Worm (Caenorhabditis elegans): ENCODE data around the gene C02H6.3.
A peak's percentile ranks its signal among the peaks of the same experiment; 100 is the strongest.

The C02H6.3 gene

DNA sequence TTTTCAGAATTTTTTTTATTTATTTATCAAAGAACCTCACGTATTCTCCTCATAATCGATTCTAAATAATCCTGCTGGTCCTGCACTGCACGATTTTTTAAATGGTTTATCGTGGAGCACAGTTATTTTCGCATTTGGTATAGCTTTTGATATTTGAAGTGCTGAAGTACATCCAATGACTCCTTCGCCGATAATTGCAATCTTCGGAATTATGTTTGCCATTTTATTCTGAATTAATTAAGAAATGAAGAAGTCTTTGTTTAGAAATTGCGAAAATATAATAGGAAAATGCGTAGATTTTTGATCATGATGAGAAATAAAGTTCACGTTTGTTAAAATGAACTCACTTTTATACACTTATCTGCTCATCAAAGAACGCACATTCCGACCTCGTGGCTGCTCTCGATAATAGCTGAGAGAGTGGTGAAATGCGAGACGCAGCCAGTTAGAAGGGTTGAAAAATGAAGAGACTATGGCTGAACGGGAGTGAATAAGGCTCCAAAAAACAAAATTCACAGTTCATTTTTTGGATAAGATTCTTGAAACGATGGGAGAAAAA lies 47.2 kb upstream of the C02H6.3 start:
- peak; percentile 88 for TF ChIP-seq ama-1 (optimal IDR thresholded peaks at IDR 0.05)
- peak; percentile 6 for TF ChIP-seq ztf-4 (tag; optimal IDR thresholded peaks at IDR 0.05)
- no peak for TF ChIP-seq nhr-21 (tag; optimal IDR thresholded peaks at IDR 0.05)
- no peak for TF ChIP-seq unc-55 (GFP tag; optimal IDR thresholded peaks at IDR 0.05)
- peak; percentile 46 for TF ChIP-seq sem-4 (tag; optimal IDR thresholded peaks at IDR 0.05)
- peak; percentile 87 to 88 for TF ChIP-seq mdl-1 (tag; optimal IDR thresholded peaks at IDR 0.05)
- TF ChIP-seq ceh-16 (tag; optimal IDR thresholded peaks at IDR 0.05): no peak
- no peak for TF ChIP-seq R02D3.7 (tag; optimal IDR thresholded peaks at IDR 0.05)
- peak; percentile 78 for TF ChIP-seq crh-2 (tag; optimal IDR thresholded peaks at IDR 0.05)
- TF ChIP-seq C34F6.9 (tag; optimal IDR thresholded peaks at IDR 0.05): peak; percentile 76
- TF ChIP-seq sma-9 (GFP tag; optimal IDR thresholded peaks at IDR 0.05): peak; percentile 95
- no peak for TF ChIP-seq sma-9 (tag; optimal IDR thresholded peaks at IDR 0.05)
- TF ChIP-seq skn-1 (tag; optimal IDR thresholded peaks at IDR 0.05): peak; percentile 34
- TF ChIP-seq F13H6.1 (tag; optimal IDR thresholded peaks at IDR 0.05): peak; percentile 64
- no peak for TF ChIP-seq nhr-77 (tag; optimal IDR thresholded peaks at IDR 0.05)
- peak in 1 of 2 experiments; percentile 71 for TF ChIP-seq lsy-2 (tag; optimal IDR thresholded peaks at IDR 0.05)
- peak; percentile 37 for TF ChIP-seq zag-1 (tag; optimal IDR thresholded peaks at IDR 0.05)
- TF ChIP-seq fos-1 (tag; optimal IDR thresholded peaks at IDR 0.05): peak; percentile 49
- TF ChIP-seq aly-2 (tag; optimal IDR thresholded peaks at IDR 0.05): no peak
- peak; percentile 48 for TF ChIP-seq nhr-129 (tag; optimal IDR thresholded peaks at IDR 0.05)
- TF ChIP-seq gmeb-1 (tag; optimal IDR thresholded peaks at IDR 0.05): peak; percentile 16

- TF ChIP-seq ama-1 (optimal IDR thresholded peaks at IDR 0.05) (peak; percentile 82), ztf-4 (tag; optimal IDR thresholded peaks at IDR 0.05) (peak; percentile 45), nhr-21 (tag; optimal IDR thresholded peaks at IDR 0.05) (peak; percentile 33), nhr-129 (tag; optimal IDR thresholded peaks at IDR 0.05) (peak; percentile 10), R02D3.7 (tag; optimal IDR thresholded peaks at IDR 0.05) (no peak), lin-11 (tag; optimal IDR thresholded peaks at IDR 0.05) (no peak)
Measured at ce11 chrV:7432441-7433146, 44.9 kb upstream of the C02H6.3 start.

DNA sequence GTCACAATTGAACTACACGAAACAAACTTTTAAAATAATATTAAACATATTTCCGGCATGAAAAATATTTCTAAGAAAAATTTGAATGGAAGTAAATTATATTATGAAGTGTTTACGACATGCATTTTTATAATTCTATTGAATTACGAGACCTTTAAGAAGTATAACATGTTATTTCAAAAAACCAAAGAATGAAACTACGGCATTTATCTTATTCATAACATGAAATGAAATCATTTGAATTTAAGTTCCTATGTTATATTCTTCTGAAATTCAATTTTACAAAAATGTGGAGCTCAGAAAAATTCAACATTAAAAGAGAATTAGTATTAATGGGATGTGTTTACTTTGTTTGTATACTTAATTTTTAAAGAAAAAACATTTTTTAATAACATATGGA lies 43.4 kb upstream of the C02H6.3 start, which contains the start of gene srw-71:
srw-71 (minus strand) TSS at position 101 of the 400 bp plus-strand sequence.
- no peak for TF ChIP-seq R02D3.7 (tag; optimal IDR thresholded peaks at IDR 0.05)
- TF ChIP-seq zag-1 (tag; optimal IDR thresholded peaks at IDR 0.05): no peak
- no peak for TF ChIP-seq nhr-11 (tag; optimal IDR thresholded peaks at IDR 0.05)
- no peak for TF ChIP-seq lsy-2 (tag; optimal IDR thresholded peaks at IDR 0.05)
- no peak for TF ChIP-seq C34F6.9 (tag; optimal IDR thresholded peaks at IDR 0.05)
- no peak for TF ChIP-seq blmp-1 (tag; optimal IDR thresholded peaks at IDR 0.05; ENCODE audit: insufficient read depth)
- no peak for TF ChIP-seq nhr-10 (tag; optimal IDR thresholded peaks at IDR 0.05)
- TF ChIP-seq ama-1 (optimal IDR thresholded peaks at IDR 0.05): no peak
- no peak for TF ChIP-seq lin-11 (tag; optimal IDR thresholded peaks at IDR 0.05)
- TF ChIP-seq sem-4 (tag; optimal IDR thresholded peaks at IDR 0.05): no peak
- TF ChIP-seq ceh-16 (tag; optimal IDR thresholded peaks at IDR 0.05): no peak

DNA sequence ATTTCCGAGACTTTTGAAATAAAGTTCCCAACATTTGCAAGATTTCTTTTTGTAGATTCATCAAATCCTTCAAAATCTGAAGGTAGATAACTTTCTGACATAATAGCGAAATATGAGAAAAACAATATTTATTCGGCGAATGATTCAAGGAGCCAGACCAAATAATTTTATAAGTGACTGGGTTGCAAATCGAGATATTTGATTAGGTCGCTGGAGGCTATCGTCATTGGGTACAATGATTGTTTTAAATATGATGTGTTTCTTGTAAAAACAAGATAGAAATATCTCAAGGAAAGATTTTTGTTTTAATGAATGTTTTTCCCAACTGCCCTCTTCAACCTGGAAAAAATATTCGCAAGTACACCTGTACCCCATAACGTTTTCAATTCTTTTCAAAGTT lies 41.2 kb upstream of the C02H6.3 start, which contains the start of gene srw-69:
srw-69 (minus strand) TSS at position 101 of the 400 bp plus-strand sequence.
- TF ChIP-seq nhr-25 (tag; optimal IDR thresholded peaks at IDR 0.05) (no peak), lin-39 (tag; optimal IDR thresholded peaks at IDR 0.05) (no peak), nhr-12 (tag; optimal IDR thresholded peaks at IDR 0.05) (no peak), blmp-1 (tag; optimal IDR thresholded peaks at IDR 0.05; ENCODE audit: insufficient read depth) (no peak), ZK546.5 (tag; optimal IDR thresholded peaks at IDR 0.05) (no peak), aly-2 (tag; optimal IDR thresholded peaks at IDR 0.05) (no peak), ceh-16 (tag; optimal IDR thresholded peaks at IDR 0.05) (no peak), ama-1 (optimal IDR thresholded peaks at IDR 0.05) (no peak), nhr-10 (tag; optimal IDR thresholded peaks at IDR 0.05) (no peak), elt-3 (tag; optimal IDR thresholded peaks at IDR 0.05) (no peak), ztf-4 (tag; optimal IDR thresholded peaks at IDR 0.05) (no peak), F13H6.1 (tag; optimal IDR thresholded peaks at IDR 0.05) (no peak), unc-62 (GFP tag; optimal IDR thresholded peaks at IDR 0.05) (no peak), gmeb-1 (tag; optimal IDR thresholded peaks at IDR 0.05) (no peak)

- TF ChIP-seq nhr-6 (tag; optimal IDR thresholded peaks at IDR 0.05) (no peak), nhr-21 (tag; optimal IDR thresholded peaks at IDR 0.05) (no peak), nhr-11 (tag; optimal IDR thresholded peaks at IDR 0.05) (no peak), zag-1 (tag; optimal IDR thresholded peaks at IDR 0.05) (no peak), lsy-2 (tag; optimal IDR thresholded peaks at IDR 0.05) (no peak)
Measured at ce11 chrV:7426594-7426993, 38.9 kb upstream of the C02H6.3 start, which contains the start of gene srw-68. TSS of gene srw-68 (minus strand) at chrV:7426694.
